Worm (Caenorhabditis elegans): ENCODE measurements around the gene snr-5.
A peak's percentile ranks its signal among the peaks of the same experiment; 100 is the strongest.

Gene snr-5

ce11 chrIII:7854494-7855184, 7.2 kb upstream of the snr-5 start, which contains the start of gene rpl-35 (continued):
- peak; percentile 100 for TF ChIP-seq isw-1 (GFP tag; IDR thresholded peaks at IDR 0.05)
- TF ChIP-seq lin-35 (GFP tag; optimal IDR thresholded peaks at IDR 0.05) = peak; percentile 100
- peak; percentile 79 for TF ChIP-seq hlh-17 (GFP tag; optimal IDR thresholded peaks at IDR 0.05; ENCODE audit: borderline replicate concordance)
- TF ChIP-seq ceh-63 (GFP tag; optimal IDR thresholded peaks at IDR 0.05) = peak; percentile 98
- peak; percentile 95 for TF ChIP-seq nhr-84 (tag; optimal IDR thresholded peaks at IDR 0.05)
- peak; percentile 98 for TF ChIP-seq lin-39 (tag; optimal IDR thresholded peaks at IDR 0.05)
- TF ChIP-seq tbx-2 (tag; optimal IDR thresholded peaks at IDR 0.05) = peak; percentile 100
- peak; percentile 95 for TF ChIP-seq blmp-1 (tag; optimal IDR thresholded peaks at IDR 0.05)
- TF ChIP-seq ces-1 (GFP tag; optimal IDR thresholded peaks at IDR 0.05) = peak; percentile 91
- peak; percentile 98 for TF ChIP-seq C34B4.2 (tag; optimal IDR thresholded peaks at IDR 0.05)
- TF ChIP-seq nhr-71 (tag; optimal IDR thresholded peaks at IDR 0.05) = peak; percentile 100

- TF ChIP-seq nhr-77 (tag; optimal IDR thresholded peaks at IDR 0.05) (no peak), nhr-85 (tag) (peak; percentile 66)
Measured at ce11 chrIII:7855468-7855867, 6.4 kb upstream of the snr-5 start.

ce11 chrIII:7857142-7857541, 4.7 kb upstream of the snr-5 start, which contains the start of gene tag-307:
tag-307 (minus strand) TSS chrIII:7857242.
- TF ChIP-seq lin-15B (tag; optimal IDR thresholded peaks at IDR 0.05) = no peak
- TF ChIP-seq nhr-71 (tag; optimal IDR thresholded peaks at IDR 0.05) = no peak
- TF ChIP-seq lin-35 (GFP tag; optimal IDR thresholded peaks at IDR 0.05) = no peak
- no peak for TF ChIP-seq fkh-8 (tag; optimal IDR thresholded peaks at IDR 0.05)
- TF ChIP-seq pax-3 (tag; optimal IDR thresholded peaks at IDR 0.05) = no peak
- TF ChIP-seq alr-1 (tag; optimal IDR thresholded peaks at IDR 0.05; ENCODE audit: borderline replicate concordance) = no peak
- no peak for TF ChIP-seq nhr-47 (tag; optimal IDR thresholded peaks at IDR 0.05)
- TF ChIP-seq sox-4 (tag; optimal IDR thresholded peaks at IDR 0.05) = no peak
- no peak for TF ChIP-seq ets-5 (GFP tag; IDR thresholded peaks at IDR 0.05)
- no peak for TF ChIP-seq irx-1 (tag; optimal IDR thresholded peaks at IDR 0.05)
- no peak for TF ChIP-seq C16A3.4 (tag; optimal IDR thresholded peaks at IDR 0.05)
- no peak for TF ChIP-seq ztf-4 (tag; optimal IDR thresholded peaks at IDR 0.05)
- no peak for TF ChIP-seq unc-62 (GFP tag; optimal IDR thresholded peaks at IDR 0.05)
- no peak for TF ChIP-seq efl-3 (GFP tag; optimal IDR thresholded peaks at IDR 0.05)

ce11 chrIII:7858407-7859029, 3.4 kb upstream of the snr-5 start, which contains the start of the genes coq-5 and ufm-1:
coq-5 (minus strand) TSS chrIII:7858457.
ufm-1 (plus strand) TSS chrIII:7858979.
- TF ChIP-seq pqm-1 (tag; optimal IDR thresholded peaks at IDR 0.05) (no peak), lin-15B (tag; optimal IDR thresholded peaks at IDR 0.05) (no peak), C04F5.9 (tag; optimal IDR thresholded peaks at IDR 0.05) (peak; percentile 52), alr-1 (tag; optimal IDR thresholded peaks at IDR 0.05; ENCODE audit: borderline replicate concordance) (no peak), pax-3 (tag; optimal IDR thresholded peaks at IDR 0.05) (peak; percentile 12), lin-35 (GFP tag; optimal IDR thresholded peaks at IDR 0.05) (peak in 1 of 2 experiments; percentile 12), dpl-1 (GFP tag; optimal IDR thresholded peaks at IDR 0.05) (peak; percentile 7 to 42 (median 36)), lsy-2 (tag; optimal IDR thresholded peaks at IDR 0.05) (peak; percentile 35 to 54), snu-23 (GFP tag; optimal IDR thresholded peaks at IDR 0.05) (peak; percentile 26), mep-1 (tag; optimal IDR thresholded peaks at IDR 0.05) (peak; percentile 23), fkh-8 (tag; optimal IDR thresholded peaks at IDR 0.05) (peak; percentile 31), zip-4 (GFP tag; optimal IDR thresholded peaks at IDR 0.05) (no peak), efl-3 (GFP tag; optimal IDR thresholded peaks at IDR 0.05) (no peak), sox-4 (tag; optimal IDR thresholded peaks at IDR 0.05) (no peak), nhr-85 (tag) (peak; percentile 72), irx-1 (tag; optimal IDR thresholded peaks at IDR 0.05) (peak; percentile 74), nhr-47 (tag; optimal IDR thresholded peaks at IDR 0.05) (peak; percentile 52), mdl-1 (tag; optimal IDR thresholded peaks at IDR 0.05) (no peak), ceh-82 (tag; optimal IDR thresholded peaks at IDR 0.05) (no peak), zag-1 (tag; optimal IDR thresholded peaks at IDR 0.05) (no peak), egl-13 (tag; optimal IDR thresholded peaks at IDR 0.05) (peak; percentile 8), ceh-88 (GFP tag; IDR thresholded peaks at IDR 0.05) (no peak), unc-86 (tag; optimal IDR thresholded peaks at IDR 0.05) (no peak), vab-15 (tag; optimal IDR thresholded peaks at IDR 0.05) (no peak), lir-3 (tag; optimal IDR thresholded peaks at IDR 0.05; ENCODE audit: poor library complexity) (peak; percentile 80), elt-3 (tag; optimal IDR thresholded peaks at IDR 0.05) (no peak), ztf-11 (tag; optimal IDR thresholded peaks at IDR 0.05) (peak in 1 of 2 experiments; percentile 55), fkh-10 (GFP tag; optimal IDR thresholded peaks at IDR 0.05) (no peak)

All from whole organism, L1 larva.